Worm (Caenorhabditis elegans): ENCODE measurements around the gene mig-10.

DNA sequence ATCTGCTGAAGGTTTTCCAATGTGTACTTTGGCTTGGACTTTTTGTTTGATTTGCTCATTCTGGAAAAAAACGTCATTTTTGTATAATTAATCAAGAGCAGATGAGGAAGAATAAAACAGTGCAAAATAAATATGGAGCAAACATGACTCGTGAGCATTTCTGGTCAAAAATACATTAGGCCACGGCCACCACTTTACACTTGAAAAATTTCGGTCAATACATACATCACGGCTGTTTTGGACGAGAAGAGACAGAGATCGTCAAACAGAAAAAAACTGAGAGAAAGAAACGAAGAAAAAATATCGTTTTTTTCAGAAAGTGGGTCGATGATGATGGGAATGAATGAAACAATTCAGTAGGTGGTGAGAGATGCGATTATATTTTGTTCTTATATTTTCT, 10.6 kb upstream of the mig-10 start, which contains the start of the genes F09G8.7 and crn-7:
- TF ChIP-seq mls-2 (tag; optimal IDR thresholded peaks at IDR 0.05) (no peak), mab-5 (tag; optimal IDR thresholded peaks at IDR 0.05) (no peak), sptf-1 (tag; optimal IDR thresholded peaks at IDR 0.05) (no peak), lsy-2 (tag; optimal IDR thresholded peaks at IDR 0.05) (no peak), unc-62 (GFP tag; optimal IDR thresholded peaks at IDR 0.05) (no peak)
